Fruit fly (Drosophila melanogaster) whole organism, embryonic: Measurements from ENCODE around the gene rno.

ENCODE experiments used
- Awh ChIP-seq: fragments of 200-800 bp; sonication (Bioruptor generic); IDR thresholded peaks from 2 replicates; pipeline ENCODE4, ENCODE4 v1.3.6; 2022; ENCODE audit warnings: missing biosample characterization, missing genetic modification characterization
- C15 ChIP-seq: fragments of 200-800 bp; sonication (Bioruptor generic); IDR thresholded peaks from 3 replicates; pipeline ENCODE4 v1.3.6; 2022; ENCODE audit warnings: missing biosample characterization, missing genetic modification characterization
- CG11093 ChIP-seq: fragments of 200-800 bp; sonication (Bioruptor generic); IDR thresholded peaks from 3 replicates; pipeline ENCODE4 v1.3.6; 2022; ENCODE audit warnings: missing biosample characterization, missing genetic modification characterization
- CG11696 ChIP-seq: fragments of 200-800 bp; sonication (Bioruptor generic); IDR thresholded peaks from 2 replicates; pipeline ENCODE4 v1.3.6; 2022; ENCODE audit warnings: missing biosample characterization, missing genetic modification characterization
- CG12071 ChIP-seq: fragments of 200-800 bp; sonication (Bioruptor generic); optimal IDR thresholded peaks from 3 replicates; lab custom pipeline; 2018; ENCODE audit warnings: missing biosample characterization, mild to moderate bottlenecking, missing genetic modification characterization
- CG13424 ChIP-seq: fragments of 200-800 bp; sonication (Bioruptor generic); optimal IDR thresholded peaks from 2 replicates; lab custom pipeline; 2019; ENCODE audit warnings: missing biosample characterization, mild to moderate bottlenecking, missing genetic modification characterization, moderate library complexity
- CG14441 ChIP-seq: fragments of 200-800 bp; sonication (Bioruptor generic); IDR thresholded peaks from 2 replicates; pipeline ENCODE4 v1.3.6; 2022; ENCODE audit warnings: missing biosample characterization, missing genetic modification characterization
- CG14965 ChIP-seq: fragments of 200-800 bp; sonication (Bioruptor generic); optimal IDR thresholded peaks from 2 replicates; lab custom pipeline; 2016; ENCODE audit warnings: missing biosample characterization, missing genetic modification characterization, borderline replicate concordance
- CG15011 ChIP-seq: fragments of 200-800 bp; sonication (Bioruptor generic); optimal IDR thresholded peaks from 3 replicates; lab custom pipeline; 2018; ENCODE audit warnings: missing biosample characterization, mild to moderate bottlenecking, missing genetic modification characterization
- CG16779 ChIP-seq: fragments of 200-800 bp; sonication (Bioruptor generic); IDR thresholded peaks from 2 replicates; pipeline ENCODE4 v1.3.6; 2022; ENCODE audit warnings: missing biosample characterization, missing genetic modification characterization
- CG18764 ChIP-seq: fragments of 200-800 bp; sonication (Bioruptor generic); optimal IDR thresholded peaks from 3 replicates; lab custom pipeline; 2016; ENCODE audit warnings: missing biosample characterization, missing genetic modification characterization
- CG2129 ChIP-seq: fragments of 200-800 bp; sonication (Bioruptor generic); IDR thresholded peaks from 2 replicates; pipeline ENCODE4 v1.3.6; 2022; ENCODE audit warnings: missing biosample characterization, missing genetic modification characterization; ENCODE audit not compliant: partially characterized antibody
- CG30020 ChIP-seq: fragments of 200-800 bp; optimal IDR thresholded peaks from 2 replicates; lab custom pipeline; 2019; ENCODE audit warnings: missing biosample characterization, mild to moderate bottlenecking, missing genetic modification characterization, moderate library complexity
- CG3163 ChIP-seq: fragments of 200-800 bp; sonication (Bioruptor generic); optimal IDR thresholded peaks from 3 replicates; lab custom pipeline; 2016; ENCODE audit warnings: missing biosample characterization, missing genetic modification characterization
- CG32532 ChIP-seq: fragments of 200-800 bp; sonication (Bioruptor generic); IDR thresholded peaks from 2 replicates; pipeline ENCODE4 v1.3.6; 2022; ENCODE audit warnings: missing biosample characterization, missing genetic modification characterization
- CG6254 ChIP-seq: fragments of 200-800 bp; sonication (Bioruptor generic); optimal IDR thresholded peaks from 3 replicates; lab custom pipeline; 2017; ENCODE audit warnings: mild to moderate bottlenecking, missing biosample characterization, missing genetic modification reagents, missing genetic modification characterization
- CG8388 ChIP-seq: fragments of 200-800 bp; sonication (Bioruptor generic); optimal IDR thresholded peaks from 2 replicates; lab custom pipeline; 2019; ENCODE audit warnings: missing biosample characterization, mild to moderate bottlenecking, missing genetic modification characterization, moderate library complexity
- CG8765 ChIP-seq: fragments of 200-800 bp; sonication (Bioruptor generic); IDR thresholded peaks from 2 replicates; pipeline ENCODE4 v1.3.6; 2022; ENCODE audit warnings: missing biosample characterization, missing genetic modification characterization
- CG9437 ChIP-seq: fragments of 200-800 bp; sonication (Bioruptor generic); optimal IDR thresholded peaks from 2 replicates; lab custom pipeline; 2018; ENCODE audit warnings: missing biosample characterization, mild to moderate bottlenecking, missing genetic modification characterization
- CG9797 ChIP-seq: fragments of 200-800 bp; sonication (Bioruptor generic); optimal IDR thresholded peaks from 3 replicates; lab custom pipeline; 2018; ENCODE audit warnings: missing biosample characterization, mild to moderate bottlenecking, missing genetic modification characterization
- Dip3 ChIP-seq: fragments of 200-800 bp; sonication (Bioruptor generic); optimal IDR thresholded peaks from 3 replicates; lab custom pipeline; 2016; ENCODE audit warnings: missing biosample characterization, missing genetic modification characterization
- Dll ChIP-seq: fragments of 200-800 bp; sonication (Bioruptor generic); IDR thresholded peaks from 4 replicates; pipeline ENCODE4 v1.3.6; 2022; ENCODE audit warnings: missing biosample characterization, missing genetic modification characterization; ENCODE audit not compliant: partially characterized antibody
- Fer2 ChIP-seq: fragments of 200-800 bp; sonication (Bioruptor generic); optimal IDR thresholded peaks from 2 replicates; lab custom pipeline; 2018; ENCODE audit warnings: missing biosample characterization, mild to moderate bottlenecking, missing genetic modification characterization, moderate library complexity
- HLH3B ChIP-seq: fragments of 200-800 bp; sonication (Bioruptor generic); IDR thresholded peaks from 2 replicates; pipeline ENCODE4 v1.3.6; 2022; ENCODE audit warnings: missing biosample characterization, missing genetic modification characterization
- Hey ChIP-seq: fragments of 200-800 bp; sonication (Bioruptor generic); optimal IDR thresholded peaks from 3 replicates; lab custom pipeline; 2018; ENCODE audit warnings: missing biosample characterization, mild to moderate bottlenecking, missing genetic modification characterization
- MESR4 ChIP-seq: fragments of 200-800 bp; sonication (Bioruptor generic); optimal IDR thresholded peaks from 2 replicates; lab custom pipeline; 2018; ENCODE audit warnings: missing biosample characterization, mild to moderate bottlenecking, missing genetic modification characterization, moderate library complexity
- Max ChIP-seq: fragments of 200-800 bp; sonication (Bioruptor generic); optimal IDR thresholded peaks from 2 replicates; lab custom pipeline; 2016; ENCODE audit warnings: missing biosample characterization, mild to moderate bottlenecking, missing genetic modification characterization
- NK7.1 ChIP-seq: fragments of 200-800 bp; sonication (Bioruptor generic); optimal IDR thresholded peaks from 3 replicates; lab custom pipeline; 2016; ENCODE audit warnings: missing biosample characterization, missing genetic modification characterization
- Nf-YA ChIP-seq: fragments of 200-800 bp; sonication (Bioruptor generic); IDR thresholded peaks from 2 replicates; pipeline ENCODE4 v1.3.6; 2022; ENCODE audit warnings: missing biosample characterization, missing genetic modification characterization
- Nf-YB ChIP-seq: fragments of 200-800 bp; sonication (Bioruptor generic); optimal IDR thresholded peaks from 3 replicates; lab custom pipeline; 2019; ENCODE audit warnings: missing biosample characterization, mild to moderate bottlenecking, missing genetic modification characterization, moderate library complexity
- Ptx1 ChIP-seq: fragments of 200-800 bp; sonication (Bioruptor generic); IDR thresholded peaks from 2 replicates; pipeline ENCODE4 v1.3.6; 2022; ENCODE audit warnings: missing biosample characterization, missing genetic modification characterization
- Side ChIP-seq: fragments of 200-800 bp; sonication (Bioruptor generic); optimal IDR thresholded peaks from 2 replicates; lab custom pipeline; 2016; ENCODE audit warnings: missing biosample characterization, missing genetic modification characterization
- TFAM ChIP-seq: fragments of 200-800 bp; sonication (Bioruptor generic); optimal IDR thresholded peaks from 2 replicates; lab custom pipeline; 2017; ENCODE audit warnings: missing biosample characterization, missing genetic modification characterization, inconsistent platforms
- bsh ChIP-seq, 2 experiments: fragments of 200-800 bp; sonication (Bioruptor generic); optimal IDR thresholded peaks; 2 replicates each; lab custom pipeline; 2017 to 2018; ENCODE audit warnings: mild to moderate bottlenecking in 2 of 2, missing biosample characterization in 2 of 2, missing genetic modification characterization in 2 of 2, moderate library complexity in 1 of 2
- chm ChIP-seq: fragments of 200-800 bp; sonication (Bioruptor generic); IDR thresholded peaks from 2 replicates; pipeline ENCODE4 v1.3.6; 2022; ENCODE audit warnings: missing biosample characterization, missing genetic modification characterization
- croc ChIP-seq: fragments of 200-800 bp; sonication (Bioruptor generic); conservative IDR thresholded peaks from 3 replicates; pipeline ENCODE4 v1.3.6; 2022; ENCODE audit warnings: missing biosample characterization, missing genetic modification characterization
- dm ChIP-seq: fragments of 200-800 bp; sonication (Bioruptor generic); optimal IDR thresholded peaks from 3 replicates; lab custom pipeline; 2016; ENCODE audit warnings: missing biosample characterization, missing genetic modification characterization
- fd3F ChIP-seq: fragments of 200-800 bp; sonication (Bioruptor generic); optimal IDR thresholded peaks from 2 replicates; lab custom pipeline; 2018; ENCODE audit warnings: missing biosample characterization, mild to moderate bottlenecking, missing genetic modification characterization, moderate library complexity
- gfzf ChIP-seq: fragments of 200-800 bp; sonication (Bioruptor generic); optimal IDR thresholded peaks from 2 replicates; lab custom pipeline; 2016; ENCODE audit warnings: missing biosample characterization, mild to moderate bottlenecking, missing genetic modification characterization, moderate library complexity
- kay ChIP-seq: fragments of 200-800 bp; sonication (Bioruptor generic); optimal IDR thresholded peaks from 2 replicates; lab custom pipeline; 2016; ENCODE audit warnings: missing biosample characterization, missing genetic modification characterization
- klu ChIP-seq: fragments of 200-800 bp; sonication (Bioruptor generic); IDR thresholded peaks from 2 replicates; pipeline ENCODE4 v1.3.6; 2022; ENCODE audit warnings: missing biosample characterization, missing genetic modification characterization
- maf-S ChIP-seq: fragments of 200-800 bp; sonication (Bioruptor generic); optimal IDR thresholded peaks from 2 replicates; lab custom pipeline; 2016; ENCODE audit warnings: missing biosample characterization, missing genetic modification characterization
- nau ChIP-seq: fragments of 200-800 bp; sonication (Bioruptor generic); optimal IDR thresholded peaks from 3 replicates; lab custom pipeline; 2017; ENCODE audit warnings: missing biosample characterization, mild to moderate bottlenecking, missing genetic modification characterization, missing genetic modification reagents
- org-1 ChIP-seq: fragments of 200-800 bp; sonication (Bioruptor generic); optimal IDR thresholded peaks from 2 replicates; lab custom pipeline; 2017; ENCODE audit warnings: missing biosample characterization, missing genetic modification characterization
- run ChIP-seq: fragments of 200-800 bp; sonication (Bioruptor generic); optimal IDR thresholded peaks from 3 replicates; lab custom pipeline; 2018; ENCODE audit warnings: missing biosample characterization, mild to moderate bottlenecking, missing genetic modification characterization
- sens ChIP-seq: fragments of 200-800 bp; sonication (Bioruptor generic); peaks from one replicate; lab custom pipeline; 2016; ENCODE audit warnings: missing biosample characterization, missing genetic modification characterization
- sim ChIP-seq: fragments of 200-800 bp; sonication (Bioruptor generic); IDR thresholded peaks from 2 replicates; pipeline ENCODE4 v1.3.6; 2022; ENCODE audit warnings: missing biosample characterization, missing genetic modification characterization
- tin ChIP-seq: fragments of 200-800 bp; sonication (Bioruptor generic); optimal IDR thresholded peaks from 3 replicates; lab custom pipeline; 2016; ENCODE audit warnings: missing biosample characterization, missing genetic modification characterization
- usp ChIP-seq: fragments of >200 bp; optimal IDR thresholded peaks from 2 replicates; lab custom pipeline; 2017; ENCODE audit warnings: missing biosample characterization, missing genetic modification characterization
- z ChIP-seq: fragments of 200-800 bp; sonication (Bioruptor generic); IDR thresholded peaks from 3 replicates; pipeline ENCODE4 v1.3.6; 2022; ENCODE audit warnings: missing biosample characterization, missing genetic modification characterization
- zen ChIP-seq: fragments of 200-800 bp; sonication (Bioruptor generic); optimal IDR thresholded peaks from 3 replicates; lab custom pipeline; 2018; ENCODE audit warnings: missing biosample characterization, mild to moderate bottlenecking, missing genetic modification characterization, moderate library complexity

rno gene

DNA sequence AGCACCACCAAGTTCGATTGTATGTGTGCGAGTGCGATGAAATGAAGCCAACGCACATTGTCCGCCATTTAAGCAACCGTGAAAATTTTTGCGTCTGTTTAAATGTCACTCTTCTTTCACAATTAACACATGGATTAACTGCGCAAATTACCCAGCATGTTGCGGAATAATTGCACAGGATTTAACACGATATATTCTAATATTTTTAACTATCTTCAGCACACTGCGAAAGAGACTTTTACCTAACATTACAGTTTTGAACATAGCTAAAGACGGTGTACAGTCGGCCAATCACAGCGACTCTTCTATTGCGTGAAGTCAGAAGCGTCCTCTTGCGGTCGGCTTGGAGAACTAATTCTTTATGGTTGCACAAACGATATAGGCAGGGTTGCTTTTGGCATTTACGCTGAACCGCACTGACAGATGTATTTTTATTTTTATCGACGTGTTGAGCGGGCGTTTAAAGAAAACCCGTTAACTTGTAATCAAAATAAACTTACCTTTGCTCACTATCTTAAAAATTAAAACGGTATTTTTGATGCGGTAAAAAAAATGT is 47.2 kb upstream of the rno start (continued):
- TF ChIP-seq CG6254 = no peak
- peak; percentile 58 for TF ChIP-seq CG9437 (GFP tag; lab: Kevin White, UChicago)
- TF ChIP-seq CG3163 (GFP tag; lab: Kevin White, UChicago) = no peak
- TF ChIP-seq chm (GFP tag; lab: Robert Waterston, UW) = peak; percentile 42; the same call in 1 of the 2 replicates
- peak; percentile 87 for TF ChIP-seq Nf-YA (GFP tag; lab: Robert Waterston, UW)
- TF ChIP-seq zen = peak; percentile 54
- no peak for TF ChIP-seq nau
- TF ChIP-seq CG30020 (tag; lab: Kevin White, UChicago) = peak; percentile 73
- TF ChIP-seq CG9797 (GFP tag; lab: Kevin White, UChicago) = peak; percentile 49
- TF ChIP-seq CG8765 (GFP tag; lab: Robert Waterston, UW) = peak; percentile 30; the same call in 1 of the 2 replicates
- peak; percentile 22; the same call in 1 of the 2 replicates for TF ChIP-seq Ptx1 (GFP tag; lab: Robert Waterston, UW)
- TF ChIP-seq klu (GFP tag; lab: Robert Waterston, UW) = no peak
- TF ChIP-seq sim (GFP tag; lab: Robert Waterston, UW) = no peak
- no peak for TF ChIP-seq CG11093 (GFP tag; lab: Robert Waterston, UW)
- no peak for TF ChIP-seq Fer2 (tag; lab: Kevin White, UChicago)
- no peak for TF ChIP-seq fd3F (GFP tag; lab: Kevin White, UChicago)
- no peak for TF ChIP-seq TFAM
- no peak for TF ChIP-seq CG15011
- peak; percentile 37 for TF ChIP-seq CG32532
- TF ChIP-seq CG2129 (GFP tag; lab: Robert Waterston, UW) = no peak
- peak; percentile 54 for TF ChIP-seq Side (GFP tag; lab: Kevin White, UChicago)
- peak; percentile 43 for TF ChIP-seq NK7.1 (GFP tag; lab: Kevin White, UChicago)
- TF ChIP-seq HLH3B (GFP tag; lab: Robert Waterston, UW) = no peak
- TF ChIP-seq z = no peak
- TF ChIP-seq Max (GFP tag; lab: Kevin White, UChicago) = no peak
- peak; percentile 76 for TF ChIP-seq dm
- peak; percentile 49 for TF ChIP-seq gfzf (GFP tag; lab: Kevin White, UChicago)
- TF ChIP-seq MESR4 = peak; percentile 99
- no peak for TF ChIP-seq croc (GFP tag; lab: Robert Waterston, UW)
- TF ChIP-seq usp (GFP tag; lab: Kevin White, UChicago) = no peak
- no peak for TF ChIP-seq Hey
- TF ChIP-seq Awh = no peak
- TF ChIP-seq CG18764 (GFP tag; lab: Kevin White, UChicago) = peak; percentile 47
- no peak for TF ChIP-seq C15 (GFP tag; lab: Robert Waterston, UW)
- no peak for TF ChIP-seq CG12071
- peak; percentile 25; the same call in 2 of the 4 replicates for TF ChIP-seq Dll (GFP tag; lab: Robert Waterston, UW)
- no peak for TF ChIP-seq bsh (GFP tag; optimal IDR thresholded peaks at IDR 0.05; lab: Kevin White, UChicago)
- no peak for TF ChIP-seq kay
- no peak for TF ChIP-seq CG11696 (GFP tag; lab: Robert Waterston, UW)
- no peak for TF ChIP-seq run (tag; lab: Kevin White, UChicago)
- TF ChIP-seq CG14441 = 0 out of 2 replicates have a peak, but pooled peaks have one; percentile 29
- TF ChIP-seq maf-S (GFP tag; lab: Kevin White, UChicago) = no peak
- TF ChIP-seq Nf-YB (GFP tag; lab: Kevin White, UChicago) = peak; percentile 98
- no peak for TF ChIP-seq CG16779 (GFP tag; lab: Robert Waterston, UW)
- no peak for TF ChIP-seq CG14965
- peak; percentile 2 for TF ChIP-seq CG13424
- TF ChIP-seq org-1 (GFP tag; lab: Kevin White, UChicago) = no peak
- peak; percentile 79 for TF ChIP-seq sens (GFP tag; lab: Kevin White, UChicago)
- TF ChIP-seq Dip3 (GFP tag; lab: Kevin White, UChicago) = peak; percentile 34
- peak; percentile 50 for TF ChIP-seq tin (GFP tag; lab: Kevin White, UChicago)
- TF ChIP-seq CG8388 (GFP tag; lab: Kevin White, UChicago) = no peak
